Fruit fly (Drosophila melanogaster): ENCODE results near the gene hth.

hth gene

dm6 chr3R:10602224-10602841 lies 37.0 kb downstream of the hth start:
- TF ChIP-seq noc (tag; optimal IDR thresholded peaks at IDR 0.05), result no peak

DNA sequence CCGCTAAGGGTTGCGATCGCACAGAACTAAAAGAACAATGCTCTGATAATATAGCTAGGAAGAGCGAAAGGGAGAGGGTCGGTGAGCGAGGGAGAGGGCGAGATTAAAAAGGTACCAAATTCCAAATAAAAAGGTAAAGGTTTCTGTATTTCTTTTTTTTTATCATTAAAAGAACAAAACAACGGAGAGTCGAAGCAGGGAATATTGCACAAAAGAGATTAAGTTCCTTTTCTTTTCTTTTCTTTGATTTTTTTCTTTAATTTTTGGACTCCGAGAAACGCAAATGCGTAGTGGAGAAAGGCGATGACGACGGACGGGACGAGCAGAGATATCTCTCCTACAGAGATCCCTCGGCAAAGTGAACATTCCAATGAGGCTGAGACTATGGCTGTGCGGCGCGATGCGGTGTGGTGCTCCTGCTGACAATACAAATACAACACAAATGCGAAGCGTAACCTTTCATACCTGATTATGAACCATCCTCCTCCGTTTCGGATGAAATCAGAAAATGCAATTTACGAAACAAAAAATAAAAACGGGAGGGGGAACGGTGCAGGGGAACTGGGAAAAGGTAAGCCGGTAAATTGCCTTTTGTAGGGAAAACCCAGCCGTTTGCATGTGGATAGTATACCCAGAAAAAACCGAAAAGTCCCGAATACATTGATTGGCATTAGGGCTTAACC lies 39.6 kb downstream of the hth start:
- no peak for TF ChIP-seq noc (tag; optimal IDR thresholded peaks at IDR 0.05)

- TF ChIP-seq noc (tag; optimal IDR thresholded peaks at IDR 0.05), result no peak
Measured at dm6 chr3R:10598943-10599342, 40.4 kb downstream of the hth start.

- peak; percentile 69 for TF ChIP-seq noc (tag; optimal IDR thresholded peaks at IDR 0.05)
Measured at dm6 chr3R:10597606-10598565, 41.5 kb downstream of the hth start.

dm6 chr3R:10596474-10596873 lies 42.9 kb downstream of the hth start:
- TF ChIP-seq noc (tag; optimal IDR thresholded peaks at IDR 0.05), result no peak

dm6 chr3R:10594889-10595288 lies 44.5 kb downstream of the hth start:
- no peak for TF ChIP-seq noc (tag; optimal IDR thresholded peaks at IDR 0.05)

DNA sequence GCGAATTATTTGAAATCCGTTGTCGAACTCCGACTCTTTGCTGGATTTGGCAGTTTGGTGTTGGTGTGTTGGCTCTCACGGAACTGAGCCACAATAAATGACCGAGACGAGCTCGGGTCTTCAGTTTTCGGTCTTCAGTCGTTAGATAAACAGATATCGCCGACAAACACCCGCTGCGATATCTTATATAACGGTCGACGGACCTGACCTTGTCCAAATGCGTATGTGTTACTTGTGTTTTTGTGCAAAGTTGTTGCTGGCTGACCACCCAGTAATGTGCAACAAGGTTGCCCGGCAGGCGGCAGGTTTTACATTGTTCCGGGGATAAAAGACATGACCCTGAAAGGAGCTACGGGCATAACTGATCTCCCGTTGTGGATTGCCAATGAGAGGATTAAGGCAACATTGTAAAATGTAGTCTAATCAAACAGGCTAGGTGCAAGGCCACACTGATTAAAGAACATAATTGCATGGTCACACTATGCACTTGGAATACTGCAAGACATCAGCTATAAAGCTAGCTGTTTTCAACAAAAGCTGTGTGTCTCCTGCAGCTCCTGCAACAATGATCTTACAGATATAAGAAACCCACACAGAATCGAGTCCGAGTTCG lies 45.1 kb downstream of the hth start:
- TF ChIP-seq noc (tag; optimal IDR thresholded peaks at IDR 0.05), result no peak

DNA sequence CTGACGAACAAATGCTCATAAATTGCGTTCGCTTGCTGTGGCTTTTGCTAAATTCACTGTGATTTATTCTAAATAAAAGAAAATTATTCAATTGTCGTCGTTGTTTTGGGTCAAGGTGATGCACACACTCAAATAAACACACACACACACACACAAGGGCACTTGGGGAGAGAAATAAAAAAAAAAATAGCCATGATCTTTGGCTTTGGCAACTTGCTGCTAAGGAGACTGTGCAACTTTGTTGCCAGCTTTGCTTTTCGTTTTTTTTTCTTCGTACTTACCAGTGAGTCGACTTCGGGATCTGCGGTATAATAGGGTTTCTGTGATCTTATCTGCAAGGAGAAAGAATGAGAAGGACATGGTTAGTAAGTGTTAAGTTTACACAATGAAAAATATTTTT lies 46.1 kb downstream of the hth start:
- no peak for TF ChIP-seq noc (tag; optimal IDR thresholded peaks at IDR 0.05)

DNA sequence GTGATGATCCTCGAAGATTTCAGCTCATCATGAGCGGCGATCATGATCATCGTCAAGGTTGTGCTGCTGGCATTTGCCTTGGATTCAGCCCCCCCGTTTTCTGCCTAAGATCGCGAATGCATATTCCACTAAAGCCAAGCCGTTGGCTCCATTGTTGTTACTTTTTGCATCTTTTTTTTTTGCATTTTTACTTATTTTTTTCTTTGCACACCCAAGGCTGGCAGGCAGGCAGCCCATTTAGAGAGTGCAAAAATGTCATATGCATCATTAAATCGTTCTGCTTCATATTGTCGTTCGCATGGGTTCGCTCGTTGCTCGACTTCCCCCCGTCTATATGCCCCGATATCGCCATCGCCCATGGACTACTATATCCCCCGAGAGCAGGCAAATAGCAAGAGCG lies 46.5 kb downstream of the hth start:
- TF ChIP-seq noc (tag; optimal IDR thresholded peaks at IDR 0.05), result no peak

DNA sequence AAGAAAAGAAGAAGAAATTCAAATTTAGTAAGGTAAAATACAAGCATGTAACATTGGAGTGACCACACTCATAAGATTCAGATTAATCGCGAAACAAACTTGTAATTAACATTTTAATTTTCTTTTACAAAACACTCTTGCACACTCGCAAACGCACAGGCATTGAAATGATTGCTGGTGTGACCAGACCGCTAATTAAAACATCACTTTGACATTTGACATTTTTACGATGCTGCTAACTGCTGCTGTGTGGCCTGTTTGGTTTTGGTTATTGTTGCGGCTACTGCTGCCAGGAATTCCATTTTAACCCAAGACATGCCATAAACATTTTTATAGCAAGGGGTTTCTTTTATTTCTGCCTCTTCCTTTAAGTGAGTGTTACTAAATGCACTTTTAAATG lies 47.9 kb downstream of the hth start:
- no peak for TF ChIP-seq noc (tag; optimal IDR thresholded peaks at IDR 0.05)

dm6 chr3R:10590077-10590476 lies 49.3 kb downstream of the hth start:
- no peak for TF ChIP-seq noc (tag; optimal IDR thresholded peaks at IDR 0.05)

dm6 chr3R:10588613-10589561 lies 50.5 kb downstream of the hth start:
- no peak for TF ChIP-seq noc (tag; optimal IDR thresholded peaks at IDR 0.05)

DNA sequence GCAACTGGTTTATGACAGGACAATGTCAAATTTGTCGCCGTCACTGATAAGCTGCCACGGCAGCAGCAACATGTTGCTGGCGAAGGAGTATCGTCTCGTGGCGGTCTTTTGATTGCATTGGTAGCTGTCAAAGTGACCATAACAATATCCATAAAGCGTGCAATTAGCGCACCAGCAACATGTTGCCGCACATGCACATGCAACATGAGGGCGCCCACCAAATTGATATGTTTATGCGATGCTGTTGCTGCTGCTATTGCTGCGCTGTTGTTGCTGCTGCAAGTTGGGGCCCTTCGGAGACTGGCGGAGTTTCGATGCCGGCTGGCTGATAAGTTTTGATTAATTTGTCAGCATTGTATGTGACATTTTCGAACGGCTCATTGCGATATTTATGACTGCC lies 51.9 kb downstream of the hth start:
- no peak for TF ChIP-seq noc (tag; optimal IDR thresholded peaks at IDR 0.05)

dm6 chr3R:10584871-10585270 lies 54.5 kb downstream of the hth start:
- TF ChIP-seq noc (tag; optimal IDR thresholded peaks at IDR 0.05), result no peak

dm6 chr3R:10580406-10580805 lies 59.0 kb downstream of the hth start:
- no peak for TF ChIP-seq noc (tag; optimal IDR thresholded peaks at IDR 0.05)

All from whole organism, larva.